Worm (Caenorhabditis elegans) whole organism, L1 larva: ENCODE data around the gene F52E10.4.
A peak's percentile ranks its signal among the peaks of the same experiment; 100 is the strongest.

Source experiments
- blmp-1 ChIP-seq: fragments of 150-350 bp; optimal IDR thresholded peaks from 2 replicates; lab custom pipeline; 2014; ENCODE audit warnings: missing biosample characterization, missing genetic modification characterization
- fkh-4 ChIP-seq: sonication (generic microtip); optimal IDR thresholded peaks from 2 replicates; lab custom pipeline; 2016; ENCODE audit warnings: missing compliant biosample characterization, missing genetic modification characterization, borderline replicate concordance
- mdl-1 ChIP-seq, 2 experiments: fragments of 150-350 bp; optimal IDR thresholded peaks; 2 replicates each; lab custom pipeline; 2014 to 2017; ENCODE audit warnings: missing biosample characterization in 2 of 2, missing genetic modification characterization in 2 of 2, inconsistent platforms in 1 of 2
- mep-1 ChIP-seq: fragments of 150-350 bp; optimal IDR thresholded peaks from 2 replicates; lab custom pipeline; 2014; ENCODE audit warnings: missing biosample characterization, missing genetic modification characterization
- nhr-12 ChIP-seq: sonication (generic microtip); optimal IDR thresholded peaks from 2 replicates; lab custom pipeline; 2017; ENCODE audit warnings: missing biosample characterization, missing genetic modification characterization
- nhr-28 ChIP-seq: fragments of 150-350 bp; optimal IDR thresholded peaks from 2 replicates; lab custom pipeline; 2014; ENCODE audit warnings: missing biosample characterization, missing genetic modification characterization
- nhr-85 ChIP-seq: sonication (generic microtip); peaks from one replicate; lab custom pipeline; 2016; ENCODE audit warnings: missing genetic modification characterization, inconsistent platforms, missing compliant biosample characterization
- unc-62 ChIP-seq: fragments of 150-350 bp; optimal IDR thresholded peaks from 2 replicates; lab custom pipeline; 2014; ENCODE audit warnings: missing biosample characterization, missing genetic modification reagents, missing genetic modification characterization
- unc-98 ChIP-seq: fragments of 200-800 bp; sonication (Bioruptor generic); IDR thresholded peaks from 2 replicates; pipeline ENCODE4 v1.3.6; 2022; ENCODE audit warnings: missing genetic modification characterization, missing compliant biosample characterization
- zag-1 ChIP-seq: fragments of 150-350 bp; optimal IDR thresholded peaks from 2 replicates; lab custom pipeline; 2014; ENCODE audit warnings: missing biosample characterization, missing genetic modification characterization

ce11 chrX:16298173-16298572 is 5.3 kb upstream of the F52E10.4 start:
- TF ChIP-seq mdl-1 (tag; optimal IDR thresholded peaks at IDR 0.05; lab: Kevin White, UChicago) (peak in 1 of 2 experiments; percentile 42), nhr-85 (peak; percentile 76), nhr-28 (tag; lab: Kevin White, UChicago) (no peak), fkh-4 (tag; lab: Kevin White, UChicago) (no peak), mep-1 (tag; lab: Kevin White, UChicago) (peak; percentile 64), unc-62 (no peak), unc-98 (GFP tag; lab: Robert Waterston, UW) (no peak), blmp-1 (no peak), nhr-12 (tag; lab: Kevin White, UChicago) (no peak), zag-1 (tag; lab: Kevin White, UChicago) (no peak)
